Worm (Caenorhabditis elegans) whole organism, L4 larva: Measurements from ENCODE around the gene rsp-6.

Experiments
- T20F7.1 ChIP-seq: fragments of 200-800 bp; sonication (Bioruptor generic); optimal IDR thresholded peaks from 2 replicates; lab custom pipeline; 2018; ENCODE audit warnings: mild to moderate bottlenecking, missing genetic modification characterization, missing compliant biosample characterization
- php-3 ChIP-seq: fragments of 200-800 bp; sonication (Bioruptor generic); IDR thresholded peaks from 2 replicates; pipeline ENCODE4 v1.3.6; 2022; ENCODE audit warnings: missing genetic modification reagents, missing genetic modification characterization, missing compliant biosample characterization

ce11 chrIV:7796432-7797113 is 5.5 kb upstream of the rsp-6 start, which contains the start of gene sgo-1:
- TF ChIP-seq T20F7.1 (GFP tag; lab: Kevin White, UChicago), result no peak
- no peak for TF ChIP-seq php-3
